Fruit fly (Drosophila melanogaster): ENCODE measurements around the gene CG1647.

CG1647 gene

dm6 chr3R:28811677-28812465, 8.2 kb upstream of the CG1647 start, which contains the start of gene Prp39 (continued):
- TF ChIP-seq sqz (GFP tag; optimal IDR thresholded peaks at IDR 0.05) (no peak), dysf (GFP tag; IDR thresholded peaks at IDR 0.05) (0 out of 3 replicates have a peak, but pooled peaks have one; percentile 9), ttk (GFP tag; IDR thresholded peaks at IDR 0.05) (peak; percentile 46; the same call in 1 of the 2 replicates), CG10321 (GFP tag; IDR thresholded peaks at IDR 0.05) (no peak), Pdp1 (GFP tag; optimal IDR thresholded peaks at IDR 0.05) (peak in 1 of 2 experiments; percentile 72), CG17186 (GFP tag; optimal IDR thresholded peaks at IDR 0.05) (peak; percentile 14), yki (optimal IDR thresholded peaks at IDR 0.05) (no peak), CG13296 (GFP tag; optimal IDR thresholded peaks at IDR 0.05) (no peak), CG30403 (GFP tag; optimal IDR thresholded peaks at IDR 0.05) (peak; percentile 23), psq (GFP tag; optimal IDR thresholded peaks at IDR 0.05) (no peak), ato (GFP tag; IDR thresholded peaks at IDR 0.05; ENCODE audit: partially characterized antibody) (peak; percentile 51; the same call in 1 of the 2 replicates), klu (GFP tag; IDR thresholded peaks at IDR 0.05) (peak; percentile 13; the same call in 1 of the 2 replicates), Dip2 (GFP tag; IDR thresholded peaks at IDR 0.05) (no peak), CG6765 (GFP tag; optimal IDR thresholded peaks at IDR 0.05) (no peak), hkb (optimal IDR thresholded peaks at IDR 0.05) (no peak), hkb (GFP tag; IDR thresholded peaks at IDR 0.05) (peak; percentile 42; the same call in 1 of the 2 replicates), ham (GFP tag; IDR thresholded peaks at IDR 0.05) (no peak), CG14014 (GFP tag; IDR thresholded peaks at IDR 0.05) (peak; percentile 46; the same call in 1 of the 2 replicates), Elba2 (GFP tag; optimal IDR thresholded peaks at IDR 0.05) (no peak), CG31365 (tag; optimal IDR thresholded peaks at IDR 0.05) (no peak), ind (GFP tag; optimal IDR thresholded peaks at IDR 0.05) (peak; percentile 29), shn (GFP tag; optimal IDR thresholded peaks at IDR 0.05) (no peak), Nf-YC (tag; optimal IDR thresholded peaks at IDR 0.05) (no peak), CG43689 (GFP tag; IDR thresholded peaks at IDR 0.05) (no peak), Ets65A (GFP tag) (peak; percentile 84), CG10366 (GFP tag; IDR thresholded peaks at IDR 0.05) (peak; percentile 31), CG7372 (GFP tag; IDR thresholded peaks at IDR 0.05) (peak; percentile 21; the same call in 1 of the 2 replicates), CG6689 (GFP tag; IDR thresholded peaks at IDR 0.05) (peak; percentile 47; the same call in 1 of the 2 replicates), Adf1 (GFP tag; IDR thresholded peaks at IDR 0.05) (0 out of 2 replicates have a peak, but pooled peaks have one; percentile 15), Opbp (GFP tag; IDR thresholded peaks at IDR 0.05; ENCODE audit: partially characterized antibody) (peak; percentile 65; the same call in 2 of the 3 replicates)

dm6 chr3R:28827222-28827621, 7.2 kb downstream of the CG1647 start:
- TF ChIP-seq CG2678 (tag; optimal IDR thresholded peaks at IDR 0.05), result no peak
- no peak for TF ChIP-seq CG6272 (GFP tag; IDR thresholded peaks at IDR 0.05)
- TF ChIP-seq Pdp1 (GFP tag; optimal IDR thresholded peaks at IDR 0.05), result peak in 1 of 2 experiments; percentile 15
- TF ChIP-seq CG2202 (tag; optimal IDR thresholded peaks at IDR 0.05), result no peak
- peak; percentile 81 for TF ChIP-seq Blimp-1 (GFP tag; optimal IDR thresholded peaks at IDR 0.05)
- TF ChIP-seq CG13296 (GFP tag; optimal IDR thresholded peaks at IDR 0.05), result no peak
- TF ChIP-seq vvl (GFP tag; IDR thresholded peaks at IDR 0.05), result peak; percentile 69; the same call in 1 of the 2 replicates

- TF ChIP-seq kay (GFP tag; optimal IDR thresholded peaks at IDR 0.05) (no peak), Doc3 (GFP tag; IDR thresholded peaks at IDR 0.05; ENCODE audit: partially characterized antibody) (0 out of 3 replicates have a peak, but pooled peaks have one; percentile 15), stc (GFP tag; IDR thresholded peaks at IDR 0.05) (peak; percentile 12; the same call in 1 of the 2 replicates), CG6813 (GFP tag; optimal IDR thresholded peaks at IDR 0.05) (peak; percentile 12), disco-r (GFP tag; optimal IDR thresholded peaks at IDR 0.05) (no peak), Dad (GFP tag; optimal IDR thresholded peaks at IDR 0.05) (no peak), CG12391 (tag; optimal IDR thresholded peaks at IDR 0.05) (no peak), CG34376 (GFP tag; optimal IDR thresholded peaks at IDR 0.05) (peak; percentile 4), CG3838 (GFP tag; optimal IDR thresholded peaks at IDR 0.05) (no peak), chif (GFP tag; optimal IDR thresholded peaks at IDR 0.05) (no peak), ac (GFP tag; optimal IDR thresholded peaks at IDR 0.05) (no peak), cg (GFP tag; optimal IDR thresholded peaks at IDR 0.05) (peak; percentile 12), mirr (GFP tag; optimal IDR thresholded peaks at IDR 0.05) (peak; percentile 6)
Measured at dm6 chr3R:28829328-28829916, 9.4 kb downstream of the CG1647 start.
